Fruit fly (Drosophila melanogaster) whole organism, embryonic: Measurements from ENCODE around the gene CG9328.

Experiments used
- Adf1 ChIP-seq: fragments of 200-800 bp; sonication (Bioruptor generic); IDR thresholded peaks from 2 replicates; pipeline ENCODE4 v1.3.6; 2022; ENCODE audit warnings: missing biosample characterization, missing genetic modification characterization
- Antp ChIP-seq: fragments of 200-800 bp; sonication (Bioruptor generic); optimal IDR thresholded peaks from 3 replicates; lab custom pipeline; 2016; ENCODE audit warnings: missing biosample characterization, missing genetic modification characterization
- Bgb ChIP-seq: fragments of 200-800 bp; sonication (Bioruptor generic); IDR thresholded peaks from 2 replicates; pipeline ENCODE4 v1.3.6; 2022; ENCODE audit warnings: missing biosample characterization, missing genetic modification characterization; ENCODE audit not compliant: partially characterized antibody
- BtbVII ChIP-seq: fragments of 200-800 bp; sonication (Bioruptor generic); optimal IDR thresholded peaks from 3 replicates; lab custom pipeline; 2017; ENCODE audit warnings: missing biosample characterization, mild to moderate bottlenecking, missing genetic modification characterization
- CG11398 ChIP-seq: fragments of 200-800 bp; sonication (Bioruptor generic); optimal IDR thresholded peaks from 2 replicates; lab custom pipeline; 2016; ENCODE audit warnings: missing biosample characterization, missing genetic modification characterization
- CG12942 ChIP-seq: fragments of 200-800 bp; sonication (Bioruptor generic); optimal IDR thresholded peaks from 3 replicates; lab custom pipeline; 2016; ENCODE audit warnings: missing biosample characterization, missing genetic modification characterization
- CG1647 ChIP-seq: fragments of 200-800 bp; sonication (Bioruptor generic); optimal IDR thresholded peaks from 3 replicates; lab custom pipeline; 2016; ENCODE audit warnings: missing biosample characterization, missing genetic modification characterization
- CG16815 ChIP-seq: fragments of 200-800 bp; sonication (Bioruptor generic); optimal IDR thresholded peaks from 3 replicates; lab custom pipeline; 2017; ENCODE audit warnings: missing biosample characterization, mild to moderate bottlenecking, missing genetic modification characterization
- CG17328 ChIP-seq: fragments of 200-800 bp; sonication (Bioruptor generic); IDR thresholded peaks from 2 replicates; pipeline ENCODE4 v1.3.6; 2022; ENCODE audit warnings: missing biosample characterization, missing genetic modification characterization
- CG17568 ChIP-seq: fragments of 200-800 bp; sonication (Bioruptor generic); optimal IDR thresholded peaks from 2 replicates; lab custom pipeline; 2018; ENCODE audit warnings: missing biosample characterization, mild to moderate bottlenecking, missing genetic modification characterization, moderate library complexity
- CG2120 ChIP-seq: fragments of 200-800 bp; sonication (Bioruptor generic); optimal IDR thresholded peaks from 3 replicates; lab custom pipeline; 2016; ENCODE audit warnings: missing biosample characterization, missing genetic modification characterization
- CG33557 ChIP-seq: fragments of 200-800 bp; sonication (Bioruptor generic); optimal IDR thresholded peaks from 2 replicates; lab custom pipeline; 2019; ENCODE audit warnings: missing biosample characterization, mild to moderate bottlenecking, missing genetic modification characterization, moderate library complexity
- CG34224 ChIP-seq: fragments of 200-800 bp; sonication (Bioruptor generic); IDR thresholded peaks from 3 replicates; pipeline ENCODE4 v1.3.6; 2022; ENCODE audit warnings: missing biosample characterization, missing genetic modification characterization; ENCODE audit not compliant: partially characterized antibody
- CG34422 ChIP-seq: fragments of 200-800 bp; sonication (Bioruptor generic); IDR thresholded peaks from 3 replicates; pipeline ENCODE4 v1.3.6; 2022; ENCODE audit warnings: missing biosample characterization, missing genetic modification characterization
- CG3726 ChIP-seq: fragments of 200-800 bp; sonication (Bioruptor generic); IDR thresholded peaks from 3 replicates; pipeline ENCODE4, ENCODE4 v1.3.6; 2022; ENCODE audit warnings: missing biosample characterization, missing genetic modification characterization
- CG6654 ChIP-seq: fragments of 200-800 bp; sonication (Bioruptor generic); optimal IDR thresholded peaks from 2 replicates; lab custom pipeline; 2017; ENCODE audit warnings: missing biosample characterization, mild to moderate bottlenecking, missing genetic modification characterization
- CG6854 ChIP-seq: fragments of 200-800 bp; sonication (Bioruptor generic); optimal IDR thresholded peaks from 3 replicates; lab custom pipeline; 2017; ENCODE audit warnings: missing biosample characterization, mild to moderate bottlenecking, missing genetic modification characterization
- CG7987 ChIP-seq: fragments of 200-800 bp; sonication (Bioruptor generic); optimal IDR thresholded peaks from 2 replicates; lab custom pipeline; 2018; ENCODE audit warnings: missing biosample characterization, mild to moderate bottlenecking, missing genetic modification characterization, moderate library complexity
- CG8359 ChIP-seq: fragments of 200-800 bp; sonication (Bioruptor generic); optimal IDR thresholded peaks from 2 replicates; lab custom pipeline; 2017; ENCODE audit warnings: missing biosample characterization, mild to moderate bottlenecking, missing genetic modification characterization, borderline replicate concordance
- Dref ChIP-seq: fragments of 200-800 bp; sonication (Bioruptor generic); IDR thresholded peaks from 2 replicates; pipeline ENCODE4 v1.3.6; 2022; ENCODE audit warnings: missing biosample characterization, missing genetic modification characterization
- Hr39 ChIP-seq: fragments of >200 bp; optimal IDR thresholded peaks from 2 replicates; lab custom pipeline; 2017
- TFAM ChIP-seq: fragments of 200-800 bp; sonication (Bioruptor generic); optimal IDR thresholded peaks from 2 replicates; lab custom pipeline; 2017; ENCODE audit warnings: missing biosample characterization, missing genetic modification characterization, inconsistent platforms
- bowl ChIP-seq: fragments of 200-800 bp; sonication (Bioruptor generic); IDR thresholded peaks from 2 replicates; pipeline ENCODE4 v1.3.6; 2022; ENCODE audit warnings: missing biosample characterization, missing genetic modification characterization
- btn ChIP-seq: fragments of 200-800 bp; sonication (Bioruptor generic); optimal IDR thresholded peaks from 2 replicates; lab custom pipeline; 2016; ENCODE audit warnings: missing biosample characterization, missing genetic modification characterization
- cas ChIP-seq: fragments of 200-800 bp; sonication (Bioruptor generic); IDR thresholded peaks from 2 replicates; pipeline ENCODE4 v1.3.6; 2022; ENCODE audit warnings: missing biosample characterization, missing genetic modification characterization
- cato ChIP-seq: fragments of 200-800 bp; sonication (Bioruptor generic); optimal IDR thresholded peaks from 2 replicates; lab custom pipeline; 2016; ENCODE audit warnings: missing biosample characterization, missing genetic modification characterization, borderline replicate concordance
- ci ChIP-seq: fragments of 200-800 bp; sonication (Bioruptor generic); IDR thresholded peaks from 3 replicates; pipeline ENCODE4 v1.3.6; 2022; ENCODE audit warnings: missing biosample characterization, missing genetic modification characterization
- danr ChIP-seq: fragments of 200-800 bp; sonication (Bioruptor generic); IDR thresholded peaks from 2 replicates; pipeline ENCODE4 v1.3.6; 2022; ENCODE audit warnings: missing biosample characterization, missing genetic modification characterization
- exex ChIP-seq: fragments of 200-800 bp; sonication (Bioruptor generic); optimal IDR thresholded peaks from 4 replicates; lab custom pipeline; 2018; ENCODE audit warnings: missing biosample characterization, mild to moderate bottlenecking, missing genetic modification characterization, moderate library complexity
- h ChIP-seq: fragments of >200 bp; optimal IDR thresholded peaks from 2 replicates; lab custom pipeline; 2017
- ken ChIP-seq: fragments of 200-800 bp; sonication (Bioruptor generic); IDR thresholded peaks from 3 replicates; pipeline ENCODE4 v1.3.6; 2022; ENCODE audit warnings: missing biosample characterization, missing genetic modification characterization
- onecut ChIP-seq: fragments of 200-800 bp; sonication (Bioruptor generic); IDR thresholded peaks from 2 replicates; pipeline ENCODE4 v1.3.6; 2022; ENCODE audit warnings: missing biosample characterization, missing genetic modification characterization
- org-1 ChIP-seq: fragments of 200-800 bp; sonication (Bioruptor generic); optimal IDR thresholded peaks from 2 replicates; lab custom pipeline; 2017; ENCODE audit warnings: missing biosample characterization, missing genetic modification characterization
- pb ChIP-seq: fragments of 200-800 bp; sonication (Bioruptor generic); optimal IDR thresholded peaks from 3 replicates; lab custom pipeline; 2016; ENCODE audit warnings: missing biosample characterization, missing genetic modification characterization
- prd ChIP-seq, 3 experiments: fragments of >200 bp in 2 of 3; fragments of 200-800 bp in 1 of 3; sonication (Bioruptor generic) in 1 of 3; optimal IDR thresholded peaks in 2 of 3; IDR thresholded peaks in 1 of 3; 2 replicates in 2 of 3; 3 replicates in 1 of 3; pipeline versions ENCODE4 v1.3.6 to Lab custom; 2017 to 2022; ENCODE audit warnings: missing biosample characterization in 1 of 3, missing genetic modification characterization in 1 of 3
- schlank ChIP-seq: fragments of 200-800 bp; sonication (Bioruptor generic); optimal IDR thresholded peaks from 2 replicates; lab custom pipeline; 2018; ENCODE audit warnings: missing biosample characterization, mild to moderate bottlenecking, missing genetic modification characterization
- sisA ChIP-seq: fragments of 200-800 bp; sonication (Bioruptor generic); IDR thresholded peaks from 2 replicates; pipeline ENCODE4 v1.3.6; 2022; ENCODE audit warnings: missing biosample characterization, missing genetic modification characterization
- sr ChIP-seq: fragments of 200-800 bp; sonication (Bioruptor generic); IDR thresholded peaks from 3 replicates; pipeline ENCODE4 v1.3.6; 2022; ENCODE audit warnings: missing biosample characterization, missing genetic modification characterization
- sug ChIP-seq: fragments of 200-800 bp; optimal IDR thresholded peaks from 2 replicates; lab custom pipeline; 2019; ENCODE audit warnings: missing biosample characterization, mild to moderate bottlenecking, missing genetic modification characterization, moderate library complexity
- tup ChIP-seq: fragments of 200-800 bp; sonication (Bioruptor generic); optimal IDR thresholded peaks from 2 replicates; lab custom pipeline; 2016; ENCODE audit warnings: missing biosample characterization, mild to moderate bottlenecking, missing genetic modification characterization, moderate library complexity
- tx ChIP-seq: fragments of 200-800 bp; sonication (Bioruptor generic); optimal IDR thresholded peaks from 2 replicates; lab custom pipeline; 2016; ENCODE audit warnings: missing biosample characterization, missing genetic modification characterization
- unpg ChIP-seq: fragments of 200-800 bp; sonication (Bioruptor generic); optimal IDR thresholded peaks from 3 replicates; lab custom pipeline; 2018; ENCODE audit warnings: missing biosample characterization, mild to moderate bottlenecking, missing genetic modification characterization, moderate library complexity
- zfh1 ChIP-seq: fragments of 200-800 bp; sonication (Bioruptor generic); IDR thresholded peaks from 3 replicates; pipeline ENCODE4 v1.3.6; 2022; ENCODE audit warnings: missing biosample characterization, missing genetic modification characterization

CG9328 gene

DNA sequence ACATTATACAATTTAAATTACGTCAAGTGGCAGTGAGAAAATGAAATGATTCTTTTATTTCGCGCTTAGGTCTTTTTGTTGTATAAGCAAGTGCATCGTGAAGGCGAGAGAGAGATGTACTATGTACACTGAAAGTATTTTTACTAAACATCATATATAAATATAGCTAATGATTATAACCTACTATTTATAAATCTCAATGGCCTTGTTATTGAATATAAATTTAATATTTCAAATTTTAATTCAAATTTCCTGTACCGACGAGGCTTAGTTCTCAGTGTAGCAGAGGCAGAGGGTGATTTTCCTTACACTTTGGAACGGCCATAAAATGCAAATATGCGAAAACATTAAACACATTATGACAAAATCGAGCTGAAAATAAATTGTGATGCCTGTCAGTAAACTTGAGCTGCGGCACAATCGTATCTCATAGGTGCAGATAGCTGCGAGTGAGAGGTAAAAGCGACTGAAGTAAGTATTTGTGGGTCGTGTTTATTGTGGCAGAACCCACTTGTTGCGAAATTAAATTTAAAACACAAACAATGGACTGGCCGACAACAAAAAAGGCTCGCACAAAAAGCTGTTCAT lies 35.5 kb upstream of the CG9328 start (continued):
- no peak for TF ChIP-seq CG17568 (GFP tag; lab: Kevin White, UChicago)
- no peak for TF ChIP-seq bowl (GFP tag; lab: Robert Waterston, UW)
- TF ChIP-seq Dref (GFP tag; lab: Robert Waterston, UW), result no peak
- 0 out of 3 replicates have a peak, but pooled peaks have one; percentile 11 for TF ChIP-seq CG34422
- TF ChIP-seq CG2120 (GFP tag; lab: Kevin White, UChicago), result no peak
- no peak for TF ChIP-seq pb
- 0 out of 2 replicates have a peak, but pooled peaks have one; percentile 25 for TF ChIP-seq Adf1
- no peak for TF ChIP-seq onecut (GFP tag; lab: Robert Waterston, UW)
- no peak for TF ChIP-seq CG33557 (GFP tag; lab: Kevin White, UChicago)
- TF ChIP-seq org-1, result no peak
- TF ChIP-seq TFAM (GFP tag; lab: Kevin White, UChicago), result no peak
- no peak for TF ChIP-seq CG16815 (GFP tag; lab: Kevin White, UChicago)
- TF ChIP-seq Antp (GFP tag; lab: Kevin White, UChicago), result no peak
- no peak for TF ChIP-seq CG11398 (GFP tag; lab: Kevin White, UChicago)
- TF ChIP-seq tup, result no peak

DNA sequence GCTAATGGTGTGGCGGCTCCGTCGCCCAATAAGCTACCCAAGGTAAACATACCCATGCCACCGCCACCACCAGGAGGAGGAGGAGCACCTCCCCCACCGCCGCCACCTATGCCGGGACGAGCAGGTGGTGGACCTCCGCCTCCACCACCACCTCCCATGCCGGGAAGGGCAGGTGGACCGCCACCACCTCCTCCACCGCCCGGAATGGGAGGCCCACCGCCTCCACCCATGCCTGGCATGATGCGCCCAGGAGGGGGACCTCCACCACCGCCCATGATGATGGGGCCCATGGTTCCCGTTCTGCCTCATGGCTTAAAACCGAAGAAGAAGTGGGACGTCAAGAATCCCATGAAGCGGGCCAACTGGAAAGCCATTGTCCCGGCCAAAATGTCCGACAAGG lies 32.9 kb upstream of the CG9328 start:
- no peak for TF ChIP-seq tx (GFP tag; lab: Kevin White, UChicago)
- no peak for TF ChIP-seq schlank (tag; lab: Kevin White, UChicago)
- no peak for TF ChIP-seq unpg (GFP tag; lab: Kevin White, UChicago)
- TF ChIP-seq Hr39 (lab: Kevin White, UChicago), result peak; percentile 88
- no peak for TF ChIP-seq h
- TF ChIP-seq CG1647 (GFP tag; lab: Kevin White, UChicago), result no peak
- no peak for TF ChIP-seq sisA (GFP tag; lab: Robert Waterston, UW)
- TF ChIP-seq danr (GFP tag; lab: Robert Waterston, UW), result no peak
- TF ChIP-seq cas (GFP tag; lab: Robert Waterston, UW), result no peak
- no peak for TF ChIP-seq CG6854 (GFP tag; lab: Kevin White, UChicago)
- TF ChIP-seq Bgb (GFP tag; lab: Robert Waterston, UW), result 0 out of 2 replicates have a peak, but pooled peaks have one; percentile 14
- TF ChIP-seq CG6654 (GFP tag; lab: Kevin White, UChicago), result no peak
- TF ChIP-seq ci, result 0 out of 3 replicates have a peak, but pooled peaks have one; percentile 10
- TF ChIP-seq BtbVII (GFP tag; lab: Kevin White, UChicago), result no peak
- 0 out of 3 replicates have a peak, but pooled peaks have one; percentile 6 for TF ChIP-seq ken (GFP tag; lab: Robert Waterston, UW)
- TF ChIP-seq cato (GFP tag; lab: Kevin White, UChicago), result no peak
- TF ChIP-seq CG3726, result 0 out of 3 replicates have a peak, but pooled peaks have one; percentile 55
- TF ChIP-seq CG12942 (GFP tag; lab: Kevin White, UChicago), result no peak
- TF ChIP-seq btn (GFP tag; lab: Kevin White, UChicago), result no peak
- TF ChIP-seq zfh1 (GFP tag; lab: Robert Waterston, UW), result peak; percentile 8; the same call in 1 of the 3 replicates
- no peak for TF ChIP-seq CG8359 (GFP tag; lab: Kevin White, UChicago)
- TF ChIP-seq CG34224 (GFP tag; lab: Robert Waterston, UW), result no peak
- TF ChIP-seq sug (tag; lab: Kevin White, UChicago), result no peak
- TF ChIP-seq CG7987 (GFP tag; lab: Kevin White, UChicago), result no peak
- TF ChIP-seq CG17328 (GFP tag; lab: Robert Waterston, UW), result no peak
- TF ChIP-seq exex (tag; lab: Kevin White, UChicago), result no peak
- TF ChIP-seq prd (optimal IDR thresholded peaks at IDR 0.05; lab: Kevin White, UChicago), result no peak
- 0 out of 3 replicates have a peak, but pooled peaks have one; percentile 22 for TF ChIP-seq prd (GFP tag; IDR thresholded peaks at IDR 0.05; lab: Robert Waterston, UW)
- no peak for TF ChIP-seq sr
